Worm (Caenorhabditis elegans) whole organism, mixed stage, embryonic: ENCODE results near the gene str-112.

ENCODE experiments used
- drap-1 ChIP-seq: fragments of 200-800 bp; sonication (Bioruptor generic); optimal IDR thresholded peaks from 3 replicates; lab custom pipeline; 2018; ENCODE audit warnings: mild to moderate bottlenecking, missing genetic modification characterization, missing compliant biosample characterization
- elt-1 ChIP-seq: sonication (generic microtip); optimal IDR thresholded peaks from 2 replicates; lab custom pipeline; 2017; ENCODE audit warnings: missing genetic modification characterization, mild to moderate bottlenecking, missing compliant biosample characterization, antibody characterized with exemption, moderate library complexity, borderline replicate concordance; ENCODE audit not compliant: insufficient read depth
- nhr-237 ChIP-seq: fragments of 150-350 bp; optimal IDR thresholded peaks from 2 replicates; lab custom pipeline; 2014; ENCODE audit warnings: missing biosample characterization, missing genetic modification characterization
- pha-4 ChIP-seq: fragments of 150-350 bp; optimal IDR thresholded peaks from 2 replicates; lab custom pipeline; 2018; ENCODE audit warnings: missing biosample characterization, missing genetic modification reagents, missing genetic modification characterization
- sptf-1 ChIP-seq: sonication (generic microtip); optimal IDR thresholded peaks from 2 replicates; lab custom pipeline; 2017; ENCODE audit warnings: mild to moderate bottlenecking, missing genetic modification characterization, moderate library complexity, missing compliant biosample characterization
- unc-39 ChIP-seq: fragments of 150-350 bp; optimal IDR thresholded peaks from 2 replicates; lab custom pipeline; 2014; ENCODE audit warnings: missing biosample characterization, missing genetic modification characterization

ce11 chrV:7145250-7145850, 7.1 kb upstream of the str-112 start, which contains the start of gene ugt-37:
- no peak for TF ChIP-seq elt-1 (tag; lab: Kevin White, UChicago)
- TF ChIP-seq drap-1 (GFP tag; lab: Kevin White, UChicago) = no peak
- TF ChIP-seq unc-39 (tag; lab: Kevin White, UChicago) = no peak
- no peak for TF ChIP-seq pha-4 (tag; lab: Kevin White, UChicago)
- no peak for TF ChIP-seq nhr-237 (tag; lab: Kevin White, UChicago)
- TF ChIP-seq sptf-1 (tag; lab: Kevin White, UChicago) = no peak
